Worm (Caenorhabditis elegans): ENCODE data around the gene egl-21.

DNA sequence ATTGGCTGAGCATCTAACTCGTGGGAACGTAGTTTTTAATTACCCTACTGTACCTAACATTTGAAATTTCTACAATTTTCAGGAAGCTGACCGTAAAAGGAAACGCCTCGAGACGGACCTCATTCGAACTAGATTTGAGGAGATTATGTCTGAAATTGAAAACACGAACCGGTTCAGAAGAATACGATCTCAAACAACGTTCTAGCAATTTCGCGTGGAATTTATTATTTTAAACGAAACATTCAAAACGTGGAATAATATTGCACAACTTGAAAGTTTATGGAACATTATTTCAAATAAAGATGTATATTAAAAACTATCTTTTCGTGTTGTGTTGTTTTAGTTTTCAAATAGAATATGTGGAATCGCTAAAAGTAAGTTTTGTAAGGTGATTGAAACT is 38.1 kb downstream of the egl-21 start, which contains the start of gene F13B12.7:
- TF ChIP-seq pqm-1 (tag; optimal IDR thresholded peaks at IDR 0.05) (no peak), ceh-16 (tag; optimal IDR thresholded peaks at IDR 0.05) (no peak), pha-4 (tag; optimal IDR thresholded peaks at IDR 0.05) (no peak), fkh-10 (GFP tag; optimal IDR thresholded peaks at IDR 0.05) (no peak), nfya-1 (tag; optimal IDR thresholded peaks at IDR 0.05; ENCODE audit: insufficient read depth) (no peak), ama-1 (optimal IDR thresholded peaks at IDR 0.05) (no peak), unc-62 (GFP tag; optimal IDR thresholded peaks at IDR 0.05) (no peak), nhr-77 (tag; optimal IDR thresholded peaks at IDR 0.05) (no peak), nhr-12 (tag; optimal IDR thresholded peaks at IDR 0.05) (no peak), nhr-76 (tag; optimal IDR thresholded peaks at IDR 0.05) (no peak), lin-15B (tag; optimal IDR thresholded peaks at IDR 0.05) (no peak), elt-3 (tag; optimal IDR thresholded peaks at IDR 0.05) (no peak)
